Worm (Caenorhabditis elegans) whole organism, L1 larva: ENCODE data around the gene atat-2.

ENCODE experiments used
- ama-1 ChIP-seq: fragments of 150-350 bp; optimal IDR thresholded peaks from 2 replicates; lab custom pipeline; 2014
- lin-15B ChIP-seq: fragments of 150-350 bp; sonication (generic microtip); optimal IDR thresholded peaks from 3 replicates; lab custom pipeline; 2014; ENCODE audit warnings: missing biosample characterization, missing genetic modification characterization

DNA sequence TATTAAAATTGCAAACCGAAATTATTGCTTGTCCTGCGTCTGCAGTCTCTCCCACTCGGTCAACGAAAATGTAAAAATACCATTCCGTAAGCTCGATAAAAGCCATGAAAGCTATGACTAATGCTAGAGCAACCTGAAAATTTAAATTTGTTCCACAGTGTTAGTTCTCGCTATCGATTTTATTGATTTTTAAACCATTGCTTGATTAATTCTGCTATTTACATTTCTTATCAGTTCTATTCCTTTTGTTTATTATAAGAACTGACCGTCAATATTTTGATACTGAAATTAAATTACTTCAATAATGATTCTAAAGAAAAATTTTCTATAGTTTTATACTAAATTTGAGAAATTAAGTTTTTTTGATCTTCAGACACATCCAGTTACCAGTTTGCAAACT, 9.8 kb upstream of the atat-2 start:
- TF ChIP-seq lin-15B (tag; lab: Kevin White, UChicago) = no peak
- TF ChIP-seq ama-1 (lab: Kevin White, UChicago) = no peak
